Worm (Caenorhabditis elegans) whole organism, L2 larva: ENCODE results near the gene cul-1.

Source experiments
- C34F6.9 ChIP-seq: fragments of 150-350 bp; optimal IDR thresholded peaks from 2 replicates; lab custom pipeline; 2014; ENCODE audit warnings: missing biosample characterization, missing genetic modification characterization
- F13H6.1 ChIP-seq: sonication (generic microtip); optimal IDR thresholded peaks from 2 replicates; lab custom pipeline; 2016; ENCODE audit warnings: missing genetic modification characterization, missing compliant biosample characterization
- R02D3.7 ChIP-seq: fragments of 150-350 bp; optimal IDR thresholded peaks from 2 replicates; lab custom pipeline; 2014; ENCODE audit warnings: missing biosample characterization, missing genetic modification characterization
- ZK546.5 ChIP-seq: sonication (generic microtip); optimal IDR thresholded peaks from 2 replicates; lab custom pipeline; 2017; ENCODE audit warnings: missing biosample characterization, missing genetic modification characterization
- alr-1 ChIP-seq: fragments of 150-350 bp; optimal IDR thresholded peaks from 2 replicates; lab custom pipeline; 2014; ENCODE audit warnings: missing biosample characterization, missing genetic modification characterization
- aly-2 ChIP-seq: fragments of 150-350 bp; optimal IDR thresholded peaks from 2 replicates; lab custom pipeline; 2014; ENCODE audit warnings: missing biosample characterization, missing genetic modification characterization
- ama-1 ChIP-seq: fragments of 150-350 bp; optimal IDR thresholded peaks from 2 replicates; lab custom pipeline; 2018; ENCODE audit warnings: inconsistent platforms
- blmp-1 ChIP-seq: sonication (generic microtip); optimal IDR thresholded peaks from 2 replicates; lab custom pipeline; 2017; ENCODE audit warnings: missing genetic modification characterization, mild to moderate bottlenecking, missing compliant biosample characterization, antibody characterized with exemption, moderate library complexity; ENCODE audit not compliant: insufficient read depth
- ceh-16 ChIP-seq: fragments of 150-350 bp; optimal IDR thresholded peaks from 2 replicates; lab custom pipeline; 2014; ENCODE audit warnings: missing biosample characterization, missing genetic modification characterization
- ceh-82 ChIP-seq: fragments of 150-350 bp; optimal IDR thresholded peaks from 2 replicates; lab custom pipeline; 2014; ENCODE audit warnings: missing biosample characterization, missing genetic modification characterization
- crh-2 ChIP-seq: sonication (generic microtip); optimal IDR thresholded peaks from 2 replicates; lab custom pipeline; 2017; ENCODE audit warnings: missing biosample characterization, missing genetic modification characterization
- dmd-4 ChIP-seq: sonication (generic microtip); optimal IDR thresholded peaks from 2 replicates; lab custom pipeline; 2017; ENCODE audit warnings: missing biosample characterization, missing genetic modification characterization
- egl-27 ChIP-seq: sonication (generic microtip); optimal IDR thresholded peaks from 3 replicates; lab custom pipeline; 2017; ENCODE audit warnings: missing biosample characterization, missing genetic modification reagents, missing genetic modification characterization
- elt-3 ChIP-seq: sonication (generic microtip); optimal IDR thresholded peaks from 2 replicates; lab custom pipeline; 2017; ENCODE audit warnings: missing biosample characterization, missing genetic modification characterization
- fos-1 ChIP-seq: fragments of 150-350 bp; optimal IDR thresholded peaks from 2 replicates; lab custom pipeline; 2014; ENCODE audit warnings: missing biosample characterization, missing genetic modification characterization
- gmeb-1 ChIP-seq: fragments of 150-350 bp; optimal IDR thresholded peaks from 2 replicates; lab custom pipeline; 2014; ENCODE audit warnings: missing biosample characterization, missing genetic modification characterization
- lin-11 ChIP-seq: fragments of 150-350 bp; sonication (generic microtip); optimal IDR thresholded peaks from 2 replicates; lab custom pipeline; 2014; ENCODE audit warnings: missing biosample characterization, missing genetic modification characterization, inconsistent platforms, mixed read lengths
- lin-13 ChIP-seq: fragments of 150-350 bp; optimal IDR thresholded peaks from 2 replicates; lab custom pipeline; 2014; ENCODE audit warnings: missing biosample characterization, missing genetic modification reagents, missing genetic modification characterization
- lin-39 ChIP-seq: fragments of 150-350 bp; optimal IDR thresholded peaks from 2 replicates; lab custom pipeline; 2014; ENCODE audit warnings: missing biosample characterization, missing genetic modification reagents, missing genetic modification characterization
- lsy-2 ChIP-seq, 2 experiments: fragments of 150-350 bp in 1 of 2; sonication (generic microtip) in 1 of 2; optimal IDR thresholded peaks; 2 replicates each; lab custom pipeline; 2014 to 2017; ENCODE audit warnings: missing biosample characterization in 2 of 2, missing genetic modification characterization in 2 of 2
- mab-5 ChIP-seq: fragments of 150-350 bp; optimal IDR thresholded peaks from 2 replicates; lab custom pipeline; 2014; ENCODE audit warnings: missing biosample characterization, missing genetic modification characterization
- mbf-1 ChIP-seq: sonication (generic microtip); optimal IDR thresholded peaks from 2 replicates; lab custom pipeline; 2017; ENCODE audit warnings: missing biosample characterization, missing genetic modification characterization
- mdl-1 ChIP-seq, 2 experiments: fragments of 150-350 bp in 1 of 2; sonication (generic microtip) in 1 of 2; optimal IDR thresholded peaks; 2 replicates each; lab custom pipeline; 2017; ENCODE audit warnings: missing biosample characterization in 2 of 2, missing genetic modification characterization in 2 of 2
- nhr-10 ChIP-seq: sonication (generic microtip); optimal IDR thresholded peaks from 2 replicates; lab custom pipeline; 2017; ENCODE audit warnings: missing biosample characterization, missing genetic modification characterization
- nhr-11 ChIP-seq: fragments of 150-350 bp; optimal IDR thresholded peaks from 2 replicates; lab custom pipeline; 2014; ENCODE audit warnings: missing biosample characterization, missing genetic modification characterization
- nhr-12 ChIP-seq: fragments of 150-350 bp; optimal IDR thresholded peaks from 2 replicates; lab custom pipeline; 2014; ENCODE audit warnings: missing biosample characterization, missing genetic modification characterization
- nhr-129 ChIP-seq: fragments of 150-350 bp; optimal IDR thresholded peaks from 2 replicates; lab custom pipeline; 2014; ENCODE audit warnings: missing biosample characterization, missing genetic modification characterization
- nhr-21 ChIP-seq: fragments of 150-350 bp; optimal IDR thresholded peaks from 2 replicates; lab custom pipeline; 2014; ENCODE audit warnings: missing biosample characterization, missing genetic modification characterization
- nhr-23 ChIP-seq: fragments of 150-350 bp; optimal IDR thresholded peaks from 2 replicates; lab custom pipeline; 2014; ENCODE audit warnings: missing biosample characterization, missing genetic modification reagents, missing genetic modification characterization
- nhr-237 ChIP-seq: fragments of 150-350 bp; optimal IDR thresholded peaks from 2 replicates; lab custom pipeline; 2014; ENCODE audit warnings: missing biosample characterization, missing genetic modification characterization
- nhr-25 ChIP-seq: fragments of 150-350 bp; sonication (generic microtip); optimal IDR thresholded peaks from 3 replicates; lab custom pipeline; 2014; ENCODE audit warnings: missing biosample characterization, missing genetic modification characterization
- nhr-6 ChIP-seq: fragments of 150-350 bp; optimal IDR thresholded peaks from 2 replicates; lab custom pipeline; 2014; ENCODE audit warnings: missing biosample characterization, missing genetic modification characterization
- nhr-77 ChIP-seq: fragments of 150-350 bp; optimal IDR thresholded peaks from 2 replicates; lab custom pipeline; 2014; ENCODE audit warnings: missing biosample characterization, missing genetic modification characterization
- sem-4 ChIP-seq: fragments of 150-350 bp; optimal IDR thresholded peaks from 2 replicates; lab custom pipeline; 2014; ENCODE audit warnings: missing biosample characterization, missing genetic modification reagents, missing genetic modification characterization
- skn-1 ChIP-seq: sonication (generic microtip); optimal IDR thresholded peaks from 2 replicates; lab custom pipeline; 2017; ENCODE audit warnings: missing biosample characterization, missing genetic modification characterization
- sma-3 ChIP-seq: sonication (generic microtip); optimal IDR thresholded peaks from 2 replicates; lab custom pipeline; 2016; ENCODE audit warnings: missing genetic modification reagents, missing genetic modification characterization, missing compliant biosample characterization
- sma-9 ChIP-seq, 2 experiments: fragments of 150-350 bp in 1 of 2; sonication (generic microtip) in 1 of 2; optimal IDR thresholded peaks; 2 replicates each; lab custom pipeline; 2014 to 2016; ENCODE audit warnings: missing genetic modification characterization in 2 of 2, mild to moderate bottlenecking in 1 of 2, missing biosample characterization in 1 of 2, missing compliant biosample characterization in 1 of 2, missing genetic modification reagents in 1 of 2, moderate library complexity in 1 of 2
- snpc-4 ChIP-seq: fragments of 150-350 bp; optimal IDR thresholded peaks from 2 replicates; lab custom pipeline; 2014; ENCODE audit warnings: missing biosample characterization, missing genetic modification characterization
- unc-55 ChIP-seq: fragments of 150-350 bp; sonication (generic microtip); optimal IDR thresholded peaks from 3 replicates; lab custom pipeline; 2014; ENCODE audit warnings: missing biosample characterization, missing genetic modification reagents, missing genetic modification characterization
- unc-62 ChIP-seq: fragments of 150-350 bp; optimal IDR thresholded peaks from 2 replicates; lab custom pipeline; 2014; ENCODE audit warnings: missing biosample characterization, missing genetic modification reagents, missing genetic modification characterization
- zag-1 ChIP-seq: fragments of 150-350 bp; optimal IDR thresholded peaks from 2 replicates; lab custom pipeline; 2014; ENCODE audit warnings: missing biosample characterization, missing genetic modification characterization
- ztf-1 ChIP-seq: fragments of 200-800 bp; sonication (Bioruptor generic); conservative IDR thresholded peaks from 2 replicates; pipeline ENCODE4 v1.3.6; 2022; ENCODE audit warnings: missing genetic modification characterization, missing compliant biosample characterization
- ztf-11 ChIP-seq: sonication (generic microtip); optimal IDR thresholded peaks from 2 replicates; lab custom pipeline; 2017; ENCODE audit warnings: missing biosample characterization, missing genetic modification characterization
- ztf-4 ChIP-seq: fragments of 150-350 bp; optimal IDR thresholded peaks from 2 replicates; lab custom pipeline; 2014; ENCODE audit warnings: missing biosample characterization, missing genetic modification characterization

The cul-1 gene

ce11 chrIII:10460427-10461163 lies 10.4 kb upstream of the cul-1 start, which contains the start of gene ecps-1:
Gene ecps-1, minus strand, starts transcription at chrIII:10460551.
- no peak for TF ChIP-seq mbf-1 (tag; lab: Kevin White, UChicago)
- TF ChIP-seq nhr-10 (tag; lab: Kevin White, UChicago): no peak
- TF ChIP-seq sem-4 (tag; lab: Kevin White, UChicago): peak; percentile 82
- no peak for TF ChIP-seq lin-11 (tag; lab: Kevin White, UChicago)
- peak; percentile 1 to 4 for TF ChIP-seq mdl-1 (tag; optimal IDR thresholded peaks at IDR 0.05; lab: Kevin White, UChicago)
- TF ChIP-seq ztf-11: no peak
- peak; percentile 88 for TF ChIP-seq mab-5 (tag; lab: Kevin White, UChicago)
- TF ChIP-seq unc-55 (GFP tag; lab: Kevin White, UChicago): peak; percentile 96
- peak; percentile 41 for TF ChIP-seq nhr-77 (tag; lab: Kevin White, UChicago)
- TF ChIP-seq nhr-25 (tag; lab: Kevin White, UChicago): no peak
- no peak for TF ChIP-seq elt-3 (tag; lab: Kevin White, UChicago)
- TF ChIP-seq alr-1: no peak
- no peak for TF ChIP-seq dmd-4 (tag; lab: Kevin White, UChicago)
- no peak for TF ChIP-seq lin-39
- peak; percentile 24 for TF ChIP-seq blmp-1 (tag; lab: Kevin White, UChicago)
- no peak for TF ChIP-seq aly-2
- no peak for TF ChIP-seq nhr-23 (tag; lab: Kevin White, UChicago)
- peak; percentile 50 for TF ChIP-seq snpc-4 (tag; lab: Kevin White, UChicago)
- peak; percentile 97 for TF ChIP-seq C34F6.9 (tag; lab: Kevin White, UChicago)
- peak; percentile 48 for TF ChIP-seq zag-1 (tag; lab: Kevin White, UChicago)
- TF ChIP-seq sma-3: peak; percentile 96
- TF ChIP-seq nhr-21 (tag; lab: Kevin White, UChicago): peak; percentile 81
- no peak for TF ChIP-seq ceh-82 (tag; lab: Kevin White, UChicago)
- TF ChIP-seq nhr-237: peak; percentile 46
- no peak for TF ChIP-seq ama-1 (lab: Kevin White, UChicago)
- peak; percentile 90 for TF ChIP-seq sma-9 (GFP tag; optimal IDR thresholded peaks at IDR 0.05; lab: Kevin White, UChicago)
- no peak for TF ChIP-seq sma-9 (tag; optimal IDR thresholded peaks at IDR 0.05; lab: Kevin White, UChicago)
- no peak for TF ChIP-seq nhr-12
- TF ChIP-seq ztf-1 (GFP tag; lab: Robert Waterston, UW): no peak
- TF ChIP-seq nhr-129 (tag; lab: Kevin White, UChicago): peak; percentile 81
- TF ChIP-seq R02D3.7 (tag; lab: Kevin White, UChicago): peak; percentile 41
- no peak for TF ChIP-seq unc-62 (GFP tag; lab: Kevin White, UChicago)
- TF ChIP-seq gmeb-1: peak; percentile 84
- TF ChIP-seq ceh-16 (tag; lab: Kevin White, UChicago): no peak
- TF ChIP-seq nhr-6 (tag; lab: Kevin White, UChicago): peak; percentile 83
- peak; percentile 11 for TF ChIP-seq nhr-11 (tag; lab: Kevin White, UChicago)
- peak; percentile 57 for TF ChIP-seq egl-27 (tag; lab: Kevin White, UChicago)
- peak; percentile 95 for TF ChIP-seq skn-1 (tag; lab: Kevin White, UChicago)
- TF ChIP-seq lsy-2 (tag; optimal IDR thresholded peaks at IDR 0.05; lab: Kevin White, UChicago): peak; percentile 70 to 93
- TF ChIP-seq ztf-4 (tag; lab: Kevin White, UChicago): no peak
- peak; percentile 77 for TF ChIP-seq F13H6.1 (tag; lab: Kevin White, UChicago)
- TF ChIP-seq ZK546.5 (tag; lab: Kevin White, UChicago): peak; percentile 58
- TF ChIP-seq fos-1: peak; percentile 80
- TF ChIP-seq lin-13 (GFP tag; lab: Kevin White, UChicago): no peak
- TF ChIP-seq crh-2 (tag; lab: Kevin White, UChicago): peak; percentile 95
